Worm (Caenorhabditis elegans) whole organism, late embryonic: ENCODE measurements around the gene fis-2.

ENCODE experiments used
- C08G9.2 ChIP-seq: sonication (generic microtip); optimal IDR thresholded peaks from 2 replicates; lab custom pipeline; 2016; ENCODE audit warnings: mild to moderate bottlenecking, missing genetic modification characterization, moderate library complexity, missing compliant biosample characterization
- ama-1 ChIP-seq: fragments of 150-350 bp; optimal IDR thresholded peaks from 2 replicates; lab custom pipeline; 2014
- ceh-14 ChIP-seq: sonication (generic microtip); optimal IDR thresholded peaks from 2 replicates; lab custom pipeline; 2016; ENCODE audit warnings: missing genotype, missing genetic modification characterization, missing compliant biosample characterization
- ceh-45 ChIP-seq: fragments of 200-800 bp; sonication (Bioruptor generic); IDR thresholded peaks from 2 replicates; pipeline ENCODE4 v1.3.6; 2022; ENCODE audit warnings: missing genetic modification reagents, missing genetic modification characterization, missing compliant biosample characterization
- ceh-9 ChIP-seq: sonication (generic microtip); optimal IDR thresholded peaks from 2 replicates; lab custom pipeline; 2016; ENCODE audit warnings: mild to moderate bottlenecking, missing genetic modification characterization, inconsistent platforms, missing compliant biosample characterization
- gmeb-2 ChIP-seq: sonication (generic microtip); optimal IDR thresholded peaks from 2 replicates; lab custom pipeline; 2016; ENCODE audit warnings: missing genetic modification characterization, inconsistent platforms, missing compliant biosample characterization
- nfya-1 ChIP-seq: sonication (generic microtip); optimal IDR thresholded peaks from 2 replicates; lab custom pipeline; 2017; ENCODE audit warnings: missing genetic modification characterization, mild to moderate bottlenecking, missing compliant biosample characterization, antibody characterized with exemption, moderate library complexity
- pat-9 ChIP-seq: fragments of 200-800 bp; sonication (Bioruptor generic); optimal IDR thresholded peaks from 2 replicates; lab custom pipeline; 2018; ENCODE audit warnings: mild to moderate bottlenecking, missing genetic modification characterization, moderate library complexity, missing compliant biosample characterization
- pros-1 ChIP-seq: fragments of 150-350 bp; optimal IDR thresholded peaks from 2 replicates; lab custom pipeline; 2014; ENCODE audit warnings: missing biosample characterization, missing genetic modification reagents, missing genetic modification characterization
- tbx-2 ChIP-seq: sonication (generic microtip); optimal IDR thresholded peaks from 2 replicates; lab custom pipeline; 2016; ENCODE audit warnings: missing genetic modification characterization, missing compliant biosample characterization
- ttx-3 ChIP-seq: sonication (generic microtip); optimal IDR thresholded peaks from 2 replicates; lab custom pipeline; 2016; ENCODE audit warnings: missing genetic modification reagents, missing genetic modification characterization, missing compliant biosample characterization
- ztf-16 ChIP-seq: sonication (generic microtip); optimal IDR thresholded peaks from 2 replicates; lab custom pipeline; 2017; ENCODE audit warnings: missing genetic modification characterization, missing compliant biosample characterization

- TF ChIP-seq C08G9.2 = no peak
- no peak for TF ChIP-seq gmeb-2 (tag; lab: Kevin White, UChicago)
- TF ChIP-seq ztf-16 = no peak
- no peak for TF ChIP-seq ama-1 (lab: Kevin White, UChicago)
- TF ChIP-seq nfya-1 (tag; lab: Kevin White, UChicago) = no peak
- TF ChIP-seq ceh-14 (tag; lab: Kevin White, UChicago) = no peak
- no peak for TF ChIP-seq pros-1 (tag; lab: Kevin White, UChicago)
- no peak for TF ChIP-seq ttx-3 (tag; lab: Kevin White, UChicago)
- no peak for TF ChIP-seq tbx-2
- TF ChIP-seq ceh-45 (GFP tag; lab: Robert Waterston, UW) = no peak
- no peak for TF ChIP-seq ceh-9
- no peak for TF ChIP-seq pat-9 (tag; lab: Kevin White, UChicago)
Measured at ce11 chrX:8274869-8275268, 10.2 kb downstream of the fis-2 start, which contains the start of gene ksr-1.
